Worm (Caenorhabditis elegans): ENCODE measurements around the gene srz-9.

Gene srz-9

DNA sequence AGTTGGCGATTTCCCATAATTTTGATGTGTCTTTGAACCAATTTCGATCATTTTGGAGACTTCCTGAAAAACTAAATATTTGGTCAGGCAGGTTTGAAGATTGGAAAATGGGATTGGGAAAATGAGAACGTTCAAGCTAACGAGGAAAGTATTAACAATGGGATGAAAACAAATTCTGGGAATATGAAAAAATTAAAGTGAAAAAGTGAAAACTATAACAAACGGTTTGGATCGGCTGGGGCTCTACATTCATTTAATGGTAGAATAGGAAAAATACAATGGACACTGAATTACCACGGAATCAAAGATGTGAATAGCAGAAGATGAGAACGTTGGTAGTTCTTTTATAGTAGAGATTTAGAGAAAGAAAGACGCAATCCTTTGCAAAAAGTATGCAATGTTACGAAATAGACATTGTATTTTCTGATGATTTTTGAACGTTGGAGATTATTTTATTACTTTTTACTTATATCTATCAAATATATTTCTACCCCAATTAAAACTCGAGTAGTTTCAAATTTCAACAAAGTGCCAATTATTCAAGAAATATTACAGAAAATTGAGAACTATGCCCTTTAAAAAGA lies 24.8 kb downstream of the srz-9 start, which contains the start of gene fbxa-50:
Gene fbxa-50 (minus strand): TSS at position 51 of the 584 bp plus-strand sequence.
- no peak for TF ChIP-seq aly-1 (tag; optimal IDR thresholded peaks at IDR 0.05)

DNA sequence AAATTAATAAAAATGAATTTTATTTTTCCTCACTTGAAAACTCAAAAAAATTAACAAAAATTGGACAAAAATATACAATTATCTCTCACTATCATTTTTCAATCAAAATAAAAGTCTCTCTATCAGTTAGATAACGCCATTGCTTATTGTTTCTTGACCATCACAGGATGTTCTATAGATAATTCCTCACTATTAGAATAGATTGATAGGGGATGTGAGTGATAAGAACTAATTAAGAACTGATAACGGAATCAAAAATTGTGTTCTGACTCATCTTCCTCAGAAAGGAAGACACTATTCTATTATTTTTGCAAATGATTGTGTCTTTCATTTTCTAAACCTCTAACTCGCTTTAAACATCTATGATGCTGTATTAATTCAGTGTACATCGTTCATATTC lies 25.3 kb downstream of the srz-9 start:
- no peak for TF ChIP-seq tra-4 (tag; optimal IDR thresholded peaks at IDR 0.05)
- TF ChIP-seq sea-1 (GFP tag; conservative IDR thresholded peaks at IDR 0.05): no peak
- TF ChIP-seq B0310.2 (tag; optimal IDR thresholded peaks at IDR 0.05): no peak
- TF ChIP-seq hnd-1 (tag; optimal IDR thresholded peaks at IDR 0.05): no peak
- no peak for TF ChIP-seq flt-1 (GFP tag; IDR thresholded peaks at IDR 0.05)
- no peak for TF ChIP-seq ceh-36 (tag; optimal IDR thresholded peaks at IDR 0.05)
- no peak for TF ChIP-seq ceh-13 (GFP tag; optimal IDR thresholded peaks at IDR 0.05)
- TF ChIP-seq scrt-1 (GFP tag; IDR thresholded peaks at IDR 0.05): no peak
- no peak for TF ChIP-seq pes-1 (GFP tag; IDR thresholded peaks at IDR 0.05)
- TF ChIP-seq tbx-11 (GFP tag; IDR thresholded peaks at IDR 0.05): no peak
- TF ChIP-seq hmg-4 (GFP tag; optimal IDR thresholded peaks at IDR 0.05): no peak
- TF ChIP-seq tbx-37 (GFP tag; conservative IDR thresholded peaks at IDR 0.05): no peak

- TF ChIP-seq ceh-13 (GFP tag; optimal IDR thresholded peaks at IDR 0.05) (no peak), tbx-11 (GFP tag; IDR thresholded peaks at IDR 0.05) (no peak), hmbx-1 (tag; optimal IDR thresholded peaks at IDR 0.05) (no peak), sea-1 (GFP tag; conservative IDR thresholded peaks at IDR 0.05) (no peak), flt-1 (GFP tag; IDR thresholded peaks at IDR 0.05) (no peak), ceh-36 (tag; optimal IDR thresholded peaks at IDR 0.05) (no peak), tra-4 (tag; optimal IDR thresholded peaks at IDR 0.05) (no peak)
Measured at ce11 chrIII:1293135-1293534, 29.3 kb downstream of the srz-9 start, which contains the start of gene fbxa-36. Gene fbxa-36 (minus strand): TSS chrIII:1293235.

- TF ChIP-seq hnd-1 (tag; optimal IDR thresholded peaks at IDR 0.05): no peak
- no peak for TF ChIP-seq ceh-13 (GFP tag; optimal IDR thresholded peaks at IDR 0.05)
- TF ChIP-seq sea-1 (GFP tag; conservative IDR thresholded peaks at IDR 0.05): no peak
- TF ChIP-seq aly-1 (tag; optimal IDR thresholded peaks at IDR 0.05): no peak
- TF ChIP-seq ama-1 (optimal IDR thresholded peaks at IDR 0.05): no peak
- TF ChIP-seq tbx-11 (GFP tag; IDR thresholded peaks at IDR 0.05): no peak
- TF ChIP-seq flt-1 (GFP tag; IDR thresholded peaks at IDR 0.05): no peak
- TF ChIP-seq scrt-1 (GFP tag; IDR thresholded peaks at IDR 0.05): no peak
- no peak for TF ChIP-seq B0310.2 (tag; optimal IDR thresholded peaks at IDR 0.05)
- no peak for TF ChIP-seq tbx-37 (GFP tag; conservative IDR thresholded peaks at IDR 0.05)
- no peak for TF ChIP-seq hmbx-1 (tag; optimal IDR thresholded peaks at IDR 0.05)
- no peak for TF ChIP-seq ceh-36 (tag; optimal IDR thresholded peaks at IDR 0.05)
- no peak for TF ChIP-seq ets-7 (tag; optimal IDR thresholded peaks at IDR 0.05)
- no peak for TF ChIP-seq tra-4 (tag; optimal IDR thresholded peaks at IDR 0.05)
- no peak for TF ChIP-seq hmg-4 (GFP tag; optimal IDR thresholded peaks at IDR 0.05)
- TF ChIP-seq F13C5.2 (tag; optimal IDR thresholded peaks at IDR 0.05): no peak
Measured at ce11 chrIII:1295149-1295716, 31.4 kb downstream of the srz-9 start, which contains the start of gene fbxa-35. Gene fbxa-35 (plus strand): TSS chrIII:1295666.

DNA sequence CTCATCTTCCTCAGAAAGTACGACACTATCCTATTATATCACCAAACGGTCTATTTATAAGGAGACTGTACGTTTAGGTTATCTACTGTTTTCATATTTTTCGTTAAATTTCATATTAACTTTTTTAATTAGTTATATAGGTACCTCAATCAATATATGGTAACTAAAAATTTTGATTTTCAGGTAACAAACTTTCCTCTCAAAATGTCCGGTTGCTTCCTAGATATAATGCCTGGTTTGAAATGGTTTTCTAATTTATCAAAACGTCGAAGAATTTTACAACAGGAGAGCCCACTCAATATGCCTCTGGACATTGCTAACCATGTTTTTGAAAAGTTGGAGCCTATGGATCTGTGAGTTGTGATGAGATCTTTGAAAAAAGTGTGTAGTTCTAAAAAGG lies 33.8 kb downstream of the srz-9 start, which contains the start of gene fbxa-28:
Gene fbxa-28 (plus strand): TSS at position 301 of the 400 bp plus-strand sequence.
- TF ChIP-seq tbx-37 (GFP tag; conservative IDR thresholded peaks at IDR 0.05) (no peak), hnd-1 (tag; optimal IDR thresholded peaks at IDR 0.05) (no peak), B0310.2 (tag; optimal IDR thresholded peaks at IDR 0.05) (no peak), tbx-11 (GFP tag; IDR thresholded peaks at IDR 0.05) (no peak), tra-4 (tag; optimal IDR thresholded peaks at IDR 0.05) (no peak), hmbx-1 (tag; optimal IDR thresholded peaks at IDR 0.05) (no peak), ama-1 (optimal IDR thresholded peaks at IDR 0.05) (no peak), flt-1 (GFP tag; IDR thresholded peaks at IDR 0.05) (no peak), aly-1 (tag; optimal IDR thresholded peaks at IDR 0.05) (no peak), sea-1 (GFP tag; conservative IDR thresholded peaks at IDR 0.05) (no peak), F13C5.2 (tag; optimal IDR thresholded peaks at IDR 0.05) (no peak), hmg-4 (GFP tag; optimal IDR thresholded peaks at IDR 0.05) (no peak), ceh-36 (tag; optimal IDR thresholded peaks at IDR 0.05) (no peak), ceh-13 (GFP tag; optimal IDR thresholded peaks at IDR 0.05) (no peak), scrt-1 (GFP tag; IDR thresholded peaks at IDR 0.05) (no peak), pes-1 (GFP tag; IDR thresholded peaks at IDR 0.05) (no peak), ets-7 (tag; optimal IDR thresholded peaks at IDR 0.05) (no peak)

- no peak for TF ChIP-seq ama-1 (optimal IDR thresholded peaks at IDR 0.05)
- no peak for TF ChIP-seq ets-7 (tag; optimal IDR thresholded peaks at IDR 0.05)
- TF ChIP-seq ceh-13 (GFP tag; optimal IDR thresholded peaks at IDR 0.05): no peak
- no peak for TF ChIP-seq hmg-4 (GFP tag; optimal IDR thresholded peaks at IDR 0.05)
- no peak for TF ChIP-seq pes-1 (GFP tag; IDR thresholded peaks at IDR 0.05)
- TF ChIP-seq F13C5.2 (tag; optimal IDR thresholded peaks at IDR 0.05): no peak
- no peak for TF ChIP-seq flt-1 (GFP tag; IDR thresholded peaks at IDR 0.05)
- no peak for TF ChIP-seq B0310.2 (tag; optimal IDR thresholded peaks at IDR 0.05)
- TF ChIP-seq sea-1 (GFP tag; conservative IDR thresholded peaks at IDR 0.05): no peak
- no peak for TF ChIP-seq hmbx-1 (tag; optimal IDR thresholded peaks at IDR 0.05)
- no peak for TF ChIP-seq scrt-1 (GFP tag; IDR thresholded peaks at IDR 0.05)
- TF ChIP-seq ceh-36 (tag; optimal IDR thresholded peaks at IDR 0.05): no peak
- no peak for TF ChIP-seq tbx-37 (GFP tag; conservative IDR thresholded peaks at IDR 0.05)
- no peak for TF ChIP-seq aly-1 (tag; optimal IDR thresholded peaks at IDR 0.05)
- no peak for TF ChIP-seq tra-4 (tag; optimal IDR thresholded peaks at IDR 0.05)
- TF ChIP-seq tbx-11 (GFP tag; IDR thresholded peaks at IDR 0.05): no peak
- no peak for TF ChIP-seq hnd-1 (tag; optimal IDR thresholded peaks at IDR 0.05)
Measured at ce11 chrIII:1303414-1303813, 39.6 kb downstream of the srz-9 start, which contains the start of gene fbxa-75. Gene fbxa-75 (plus strand): TSS chrIII:1303714.

ce11 chrIII:1307333-1307732 lies 43.5 kb downstream of the srz-9 start:
- TF ChIP-seq tra-4 (tag; optimal IDR thresholded peaks at IDR 0.05) (no peak), ceh-13 (GFP tag; optimal IDR thresholded peaks at IDR 0.05) (no peak), hmg-4 (GFP tag; optimal IDR thresholded peaks at IDR 0.05) (no peak), tbx-11 (GFP tag; IDR thresholded peaks at IDR 0.05) (no peak), flt-1 (GFP tag; IDR thresholded peaks at IDR 0.05) (no peak), ceh-36 (tag; optimal IDR thresholded peaks at IDR 0.05) (no peak), ets-7 (tag; optimal IDR thresholded peaks at IDR 0.05) (no peak), sea-1 (GFP tag; conservative IDR thresholded peaks at IDR 0.05) (no peak), scrt-1 (GFP tag; IDR thresholded peaks at IDR 0.05) (no peak), hnd-1 (tag; optimal IDR thresholded peaks at IDR 0.05) (no peak), aly-1 (tag; optimal IDR thresholded peaks at IDR 0.05) (no peak)

Data from whole organism, early embryonic.